Fruit fly (Drosophila melanogaster): ENCODE results near the gene CG32856.

CG32856 gene

DNA sequence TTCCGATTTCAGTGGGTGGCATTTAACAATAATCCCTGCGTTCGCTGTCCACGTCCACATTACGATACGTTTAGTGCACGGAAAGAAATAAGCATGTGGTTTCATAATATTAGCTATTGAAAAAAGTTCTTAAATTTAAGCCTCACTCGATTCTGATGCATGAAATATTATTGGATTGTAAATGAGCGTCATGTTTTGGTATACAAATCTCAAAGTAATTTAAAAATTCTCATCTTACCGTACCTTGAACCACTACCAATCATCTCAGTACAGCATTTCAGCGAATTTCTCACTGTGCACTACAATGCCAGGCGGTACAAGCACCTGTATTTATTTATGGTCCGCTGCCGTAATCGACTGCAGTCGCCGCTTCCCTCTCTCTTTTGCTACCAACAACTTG, 9.1 kb upstream of the CG32856 start (continued):
- TF ChIP-seq CG4404 (GFP tag; IDR thresholded peaks at IDR 0.05) (no peak), crp (GFP tag; optimal IDR thresholded peaks at IDR 0.05) (peak in 1 of 2 experiments; percentile 21), GATAe (GFP tag; conservative IDR thresholded peaks at IDR 0.05) (no peak), CG14441 (GFP tag; IDR thresholded peaks at IDR 0.05) (no peak), hkb (optimal IDR thresholded peaks at IDR 0.05) (no peak), hkb (GFP tag; IDR thresholded peaks at IDR 0.05) (no peak), tin (GFP tag; optimal IDR thresholded peaks at IDR 0.05) (peak; percentile 78), CG31224 (GFP tag; IDR thresholded peaks at IDR 0.05) (no peak), CG7786 (GFP tag; optimal IDR thresholded peaks at IDR 0.05) (peak; percentile 79), Dip2 (GFP tag; IDR thresholded peaks at IDR 0.05) (no peak), disco-r (GFP tag; optimal IDR thresholded peaks at IDR 0.05) (peak; percentile 50), CG3281 (GFP tag; optimal IDR thresholded peaks at IDR 0.05) (peak; percentile 86), CG4617 (GFP tag; optimal IDR thresholded peaks at IDR 0.05; ENCODE audit: borderline replicate concordance) (peak; percentile 24), Sry-δ (GFP tag; optimal IDR thresholded peaks at IDR 0.05) (peak; percentile 25), CG9817 (tag; optimal IDR thresholded peaks at IDR 0.05) (peak; percentile 83), CG34376 (GFP tag; optimal IDR thresholded peaks at IDR 0.05) (no peak), prd (optimal IDR thresholded peaks at IDR 0.05) (no peak), prd (GFP tag; IDR thresholded peaks at IDR 0.05) (no peak), tx (GFP tag; optimal IDR thresholded peaks at IDR 0.05) (peak; percentile 78), Dip3 (GFP tag; optimal IDR thresholded peaks at IDR 0.05) (peak; percentile 58), CG11696 (GFP tag; IDR thresholded peaks at IDR 0.05) (no peak), Meics (GFP tag; optimal IDR thresholded peaks at IDR 0.05) (peak; percentile 82), sima (GFP tag; optimal IDR thresholded peaks at IDR 0.05) (peak; percentile 42), dysf (GFP tag; IDR thresholded peaks at IDR 0.05) (no peak), CG7963 (GFP tag; IDR thresholded peaks at IDR 0.05; ENCODE audit: partially characterized antibody) (no peak), CG7357 (GFP tag; IDR thresholded peaks at IDR 0.05) (peak; percentile 80), jumu (GFP tag; optimal IDR thresholded peaks at IDR 0.05) (peak; percentile 74), gcm (GFP tag; optimal IDR thresholded peaks at IDR 0.05) (peak; percentile 68), CrebB (tag; optimal IDR thresholded peaks at IDR 0.05) (peak; percentile 45), CG9797 (GFP tag; optimal IDR thresholded peaks at IDR 0.05) (no peak), CG13424 (tag; optimal IDR thresholded peaks at IDR 0.05) (peak; percentile 89), nerfin-2 (GFP tag; IDR thresholded peaks at IDR 0.05; ENCODE audit: partially characterized antibody) (no peak), sob (GFP tag; IDR thresholded peaks at IDR 0.05) (no peak), D19B (GFP tag; optimal IDR thresholded peaks at IDR 0.05) (peak; percentile 54), sisA (GFP tag; IDR thresholded peaks at IDR 0.05) (no peak), NfI (GFP tag; optimal IDR thresholded peaks at IDR 0.05) (peak; percentile 79), Aef1 (GFP tag; IDR thresholded peaks at IDR 0.05) (no peak), tgo (GFP tag; IDR thresholded peaks at IDR 0.05) (no peak), Hmr (GFP tag; optimal IDR thresholded peaks at IDR 0.05) (peak; percentile 75), CG7556 (GFP tag; optimal IDR thresholded peaks at IDR 0.05) (peak; percentile 84), CG18619 (GFP tag; optimal IDR thresholded peaks at IDR 0.05) (peak; percentile 74), exex (tag; optimal IDR thresholded peaks at IDR 0.05) (peak; percentile 15), nom (GFP tag; optimal IDR thresholded peaks at IDR 0.05) (no peak), p53 (GFP tag; optimal IDR thresholded peaks at IDR 0.05) (peak; percentile 57), CG9727 (GFP tag; optimal IDR thresholded peaks at IDR 0.05) (peak; percentile 74), MESR4 (GFP tag; optimal IDR thresholded peaks at IDR 0.05) (no peak), CG12155 (GFP tag; optimal IDR thresholded peaks at IDR 0.05) (peak; percentile 70), Hmx (GFP tag; optimal IDR thresholded peaks at IDR 0.05) (no peak), Eip74EF (GFP tag; optimal IDR thresholded peaks at IDR 0.05) (peak in 1 of 2 experiments; percentile 67), her (GFP tag; optimal IDR thresholded peaks at IDR 0.05) (peak; percentile 76), CG16863 (GFP tag; optimal IDR thresholded peaks at IDR 0.05) (peak; percentile 80), CG4360 (GFP tag; IDR thresholded peaks at IDR 0.05) (no peak)

Measured in whole organism, embryonic.